Fruit fly (Drosophila melanogaster): Measurements from ENCODE around the gene Rbsn-5.
A peak's percentile ranks its signal among the peaks of the same experiment; 100 is the strongest.

Rbsn-5 gene

DNA sequence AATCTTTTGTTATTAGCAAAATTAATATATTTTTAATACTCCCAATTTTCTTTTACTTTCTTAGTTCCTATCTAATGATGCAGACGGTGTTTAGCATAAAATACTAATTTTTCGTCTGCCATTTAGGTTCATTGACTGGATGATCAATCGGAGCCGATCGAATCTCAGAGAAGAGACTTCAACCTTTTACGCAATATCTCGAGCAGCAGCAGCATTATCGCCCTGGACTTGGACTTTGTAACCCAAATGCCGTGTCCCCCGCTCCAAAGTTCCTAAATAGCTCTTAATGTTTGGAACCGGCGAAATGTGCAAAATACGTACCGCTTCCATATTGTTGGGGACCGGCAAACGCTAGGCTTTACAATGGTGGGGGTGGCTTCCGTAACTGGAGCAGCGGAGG lies 44.7 kb downstream of the Rbsn-5 start:
- no peak for TF ChIP-seq psq (optimal IDR thresholded peaks at IDR 0.05)
- no peak for TF ChIP-seq usp (GFP tag; optimal IDR thresholded peaks at IDR 0.05)
- TF ChIP-seq CG8478 (optimal IDR thresholded peaks at IDR 0.05) = no peak
- no peak for TF ChIP-seq pan (optimal IDR thresholded peaks at IDR 0.05)
- TF ChIP-seq EcR (GFP tag; optimal IDR thresholded peaks at IDR 0.05) = no peak
- TF ChIP-seq Dll (optimal IDR thresholded peaks at IDR 0.05) = no peak

DNA sequence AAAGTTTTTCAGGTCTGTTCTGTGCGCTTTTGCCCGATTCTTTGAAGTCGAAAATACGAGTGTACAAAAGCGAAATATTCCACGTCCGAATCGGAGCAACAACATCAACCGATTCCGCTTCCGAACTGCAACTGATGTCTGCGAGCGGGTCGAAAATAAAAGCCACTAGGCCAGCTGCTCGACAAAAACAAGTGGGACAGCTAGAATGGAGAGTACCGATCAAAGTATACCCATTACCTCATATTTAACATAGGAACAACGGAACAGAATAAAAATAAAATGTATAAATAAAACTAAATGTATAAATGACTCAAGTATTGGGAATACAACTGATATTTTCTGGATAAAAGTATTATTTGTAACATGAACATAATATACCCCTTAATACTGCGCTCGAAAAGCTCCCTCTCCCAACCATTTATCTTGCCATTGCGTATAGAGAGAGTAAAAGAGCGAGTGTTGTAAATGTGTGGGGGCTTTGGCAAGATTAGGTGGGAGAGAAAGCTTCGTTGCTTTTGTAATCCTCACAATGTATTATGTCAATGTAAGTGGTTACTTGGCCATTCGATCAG lies 45.5 kb downstream of the Rbsn-5 start, which contains the start of gene SLC5A11:
Gene SLC5A11, minus strand, starts transcription at position 137 of the 572 bp plus-strand sequence.
- TF ChIP-seq Dll (optimal IDR thresholded peaks at IDR 0.05) (no peak), pan (optimal IDR thresholded peaks at IDR 0.05) (peak; percentile 98), CG8478 (optimal IDR thresholded peaks at IDR 0.05) (no peak)

DNA sequence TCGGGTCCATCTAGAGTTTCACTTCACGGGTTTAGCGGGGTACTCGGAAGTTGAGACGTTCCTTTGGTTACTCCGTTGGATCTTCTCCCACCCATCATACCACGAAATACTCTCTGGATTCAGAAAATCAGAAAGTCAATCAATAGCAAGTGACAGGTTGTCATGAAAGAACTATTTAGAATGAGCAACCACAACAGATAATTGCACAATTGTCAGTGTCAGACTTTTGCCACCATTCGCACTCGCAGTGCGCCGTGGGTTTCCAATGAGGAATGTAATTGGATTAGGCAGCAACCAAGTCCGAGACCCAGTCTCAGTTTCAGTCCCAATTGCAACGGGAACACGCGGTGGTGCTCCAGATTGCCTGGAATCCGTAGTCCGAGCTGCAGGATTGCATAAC lies 46.2 kb downstream of the Rbsn-5 start, which contains the start of gene CG8419:
Gene CG8419, plus strand, starts transcription at position 301 of the 400 bp plus-strand sequence.
- no peak for TF ChIP-seq psq (optimal IDR thresholded peaks at IDR 0.05)
- no peak for TF ChIP-seq pan (optimal IDR thresholded peaks at IDR 0.05)
- TF ChIP-seq EcR (GFP tag; optimal IDR thresholded peaks at IDR 0.05) = no peak
- no peak for TF ChIP-seq usp (GFP tag; optimal IDR thresholded peaks at IDR 0.05)
- TF ChIP-seq CG8478 (optimal IDR thresholded peaks at IDR 0.05) = no peak
- no peak for TF ChIP-seq Dll (optimal IDR thresholded peaks at IDR 0.05)

dm6 chr2L:8209362-8209761 lies 49.7 kb downstream of the Rbsn-5 start:
- TF ChIP-seq EcR (GFP tag; optimal IDR thresholded peaks at IDR 0.05) = no peak
- TF ChIP-seq pan (optimal IDR thresholded peaks at IDR 0.05) = no peak
- TF ChIP-seq usp (GFP tag; optimal IDR thresholded peaks at IDR 0.05) = no peak
- TF ChIP-seq CG8478 (optimal IDR thresholded peaks at IDR 0.05) = no peak
- TF ChIP-seq Dll (optimal IDR thresholded peaks at IDR 0.05) = no peak
- no peak for TF ChIP-seq psq (optimal IDR thresholded peaks at IDR 0.05)

- TF ChIP-seq Dll (optimal IDR thresholded peaks at IDR 0.05) = no peak
- no peak for TF ChIP-seq psq (optimal IDR thresholded peaks at IDR 0.05)
- TF ChIP-seq pan (optimal IDR thresholded peaks at IDR 0.05) = no peak
- TF ChIP-seq CG8478 (optimal IDR thresholded peaks at IDR 0.05) = no peak
- TF ChIP-seq usp (GFP tag; optimal IDR thresholded peaks at IDR 0.05) = no peak
- no peak for TF ChIP-seq EcR (GFP tag; optimal IDR thresholded peaks at IDR 0.05)
Observed at dm6 chr2L:8210468-8210867, 50.8 kb downstream of the Rbsn-5 start.

dm6 chr2L:8211070-8211469 lies 51.4 kb downstream of the Rbsn-5 start, which contains the start of gene Ssb-c31a:
Ssb-c31a (plus strand) TSS chr2L:8211347.
- TF ChIP-seq usp (GFP tag; optimal IDR thresholded peaks at IDR 0.05) (no peak), CG8478 (optimal IDR thresholded peaks at IDR 0.05) (no peak), pan (optimal IDR thresholded peaks at IDR 0.05) (no peak)
